Fruit fly (Drosophila melanogaster) whole organism, embryonic: ENCODE data around the gene mRpS35.

Source experiments
- Asciz ChIP-seq: fragments of 200-800 bp; sonication (Bioruptor generic); optimal IDR thresholded peaks from 2 replicates; lab custom pipeline; 2017; ENCODE audit warnings: missing biosample characterization, mild to moderate bottlenecking, missing genetic modification characterization, missing genetic modification reagents
- Atf3 ChIP-seq: fragments of 200-800 bp; sonication (Bioruptor generic); optimal IDR thresholded peaks from 3 replicates; lab custom pipeline; 2016; ENCODE audit warnings: missing biosample characterization, missing genetic modification characterization
- CG10979 ChIP-seq: fragments of 200-800 bp; sonication (Bioruptor generic); optimal IDR thresholded peaks from 2 replicates; lab custom pipeline; 2018; ENCODE audit warnings: missing biosample characterization, mild to moderate bottlenecking, missing genetic modification characterization, moderate library complexity
- CG11696 ChIP-seq: fragments of 200-800 bp; sonication (Bioruptor generic); IDR thresholded peaks from 2 replicates; pipeline ENCODE4 v1.3.6; 2022; ENCODE audit warnings: missing biosample characterization, missing genetic modification characterization
- CG12219 ChIP-seq: fragments of 200-800 bp; sonication (Bioruptor generic); optimal IDR thresholded peaks from 3 replicates; lab custom pipeline; 2018; ENCODE audit warnings: missing biosample characterization, mild to moderate bottlenecking, missing genetic modification characterization
- CG13296 ChIP-seq: fragments of 200-800 bp; sonication (Bioruptor generic); optimal IDR thresholded peaks from 3 replicates; lab custom pipeline; 2018; ENCODE audit warnings: missing biosample characterization, mild to moderate bottlenecking, missing genetic modification characterization
- CG14965 ChIP-seq: fragments of 200-800 bp; sonication (Bioruptor generic); optimal IDR thresholded peaks from 2 replicates; lab custom pipeline; 2016; ENCODE audit warnings: missing biosample characterization, missing genetic modification characterization, borderline replicate concordance
- CG15269 ChIP-seq: fragments of 200-800 bp; sonication (Bioruptor generic); optimal IDR thresholded peaks from 2 replicates; lab custom pipeline; 2018; ENCODE audit warnings: missing biosample characterization, mild to moderate bottlenecking, missing genetic modification characterization, moderate library complexity
- CG17385 ChIP-seq: fragments of 200-800 bp; sonication (Bioruptor generic); optimal IDR thresholded peaks from 3 replicates; lab custom pipeline; 2018; ENCODE audit warnings: missing biosample characterization, mild to moderate bottlenecking, missing genetic modification characterization
- CG17829 ChIP-seq: fragments of 200-800 bp; optimal IDR thresholded peaks from 2 replicates; lab custom pipeline; 2019; ENCODE audit warnings: missing biosample characterization, mild to moderate bottlenecking, missing genetic modification characterization, moderate library complexity
- CG17912 ChIP-seq: fragments of 200-800 bp; sonication (Bioruptor generic); optimal IDR thresholded peaks from 2 replicates; lab custom pipeline; 2018; ENCODE audit warnings: missing biosample characterization, mild to moderate bottlenecking, missing genetic modification characterization
- CG18764 ChIP-seq: fragments of 200-800 bp; sonication (Bioruptor generic); optimal IDR thresholded peaks from 3 replicates; lab custom pipeline; 2016; ENCODE audit warnings: missing biosample characterization, missing genetic modification characterization
- CG2129 ChIP-seq: fragments of 200-800 bp; sonication (Bioruptor generic); IDR thresholded peaks from 2 replicates; pipeline ENCODE4 v1.3.6; 2022; ENCODE audit warnings: missing biosample characterization, missing genetic modification characterization; ENCODE audit not compliant: partially characterized antibody
- CG2678 ChIP-seq: fragments of 200-800 bp; sonication (Bioruptor generic); optimal IDR thresholded peaks from 3 replicates; lab custom pipeline; 2019; ENCODE audit warnings: missing biosample characterization, mild to moderate bottlenecking, missing genetic modification characterization, moderate library complexity
- CG3281 ChIP-seq: fragments of 200-800 bp; sonication (Bioruptor generic); optimal IDR thresholded peaks from 3 replicates; lab custom pipeline; 2017; ENCODE audit warnings: missing biosample characterization, mild to moderate bottlenecking, missing genetic modification characterization
- CG3995 ChIP-seq: fragments of 200-800 bp; sonication (Bioruptor generic); optimal IDR thresholded peaks from 3 replicates; lab custom pipeline; 2016; ENCODE audit warnings: missing biosample characterization, missing genetic modification characterization
- CG4328 ChIP-seq: fragments of 200-800 bp; sonication (Bioruptor generic); optimal IDR thresholded peaks from 3 replicates; lab custom pipeline; 2017; ENCODE audit warnings: missing biosample characterization, missing genetic modification reagents, missing genetic modification characterization
- CG4424 ChIP-seq: fragments of 200-800 bp; sonication (Bioruptor generic); optimal IDR thresholded peaks from 3 replicates; lab custom pipeline; 2016; ENCODE audit warnings: missing biosample characterization, missing genetic modification characterization
- CG4707 ChIP-seq: fragments of 200-800 bp; sonication (Bioruptor generic); optimal IDR thresholded peaks from 2 replicates; lab custom pipeline; 2018; ENCODE audit warnings: missing biosample characterization, mild to moderate bottlenecking, missing genetic modification characterization, moderate library complexity
- CG4820 ChIP-seq: fragments of 200-800 bp; sonication (Bioruptor generic); optimal IDR thresholded peaks from 3 replicates; lab custom pipeline; 2016; ENCODE audit warnings: missing biosample characterization, missing genetic modification characterization
- CG5180 ChIP-seq: fragments of 200-800 bp; sonication (Bioruptor generic); optimal IDR thresholded peaks from 3 replicates; lab custom pipeline; 2017; ENCODE audit warnings: missing biosample characterization, missing genetic modification characterization, mild to moderate bottlenecking, moderate library complexity, missing genetic modification reagents
- CG6854 ChIP-seq: fragments of 200-800 bp; sonication (Bioruptor generic); optimal IDR thresholded peaks from 3 replicates; lab custom pipeline; 2017; ENCODE audit warnings: missing biosample characterization, mild to moderate bottlenecking, missing genetic modification characterization
- CTCF ChIP-seq: fragments of 200-800 bp; sonication (Bioruptor generic); optimal IDR thresholded peaks from 2 replicates; lab custom pipeline; 2017; ENCODE audit warnings: missing biosample characterization, mild to moderate bottlenecking, missing genetic modification characterization, moderate library complexity
- CkIIα-i1 ChIP-seq: fragments of 200-800 bp; sonication (Bioruptor generic); IDR thresholded peaks from 2 replicates; pipeline ENCODE4 v1.3.6; 2022; ENCODE audit warnings: missing biosample characterization, missing genetic modification characterization
- CoRest ChIP-seq: fragments of 200-800 bp; sonication (Bioruptor generic); optimal IDR thresholded peaks from 3 replicates; lab custom pipeline; 2018; ENCODE audit warnings: missing biosample characterization, mild to moderate bottlenecking, missing genetic modification characterization, moderate library complexity
- D ChIP-seq, 2 experiments: fragments of 200-800 bp in 1 of 2; fragments of >200 bp in 1 of 2; sonication (Bioruptor generic) in 1 of 2; optimal IDR thresholded peaks; 2 replicates in 1 of 2; 3 replicates in 1 of 2; lab custom pipeline; 2017; ENCODE audit warnings: mild to moderate bottlenecking in 1 of 2, missing biosample characterization in 1 of 2, missing genetic modification characterization in 1 of 2, missing genetic modification reagents in 1 of 2
- D19A ChIP-seq: fragments of 200-800 bp; optimal IDR thresholded peaks from 3 replicates; lab custom pipeline; 2019; ENCODE audit warnings: missing biosample characterization, mild to moderate bottlenecking, missing genetic modification characterization, moderate library complexity
- E2f1 ChIP-seq: fragments of 200-800 bp; sonication (Bioruptor generic); IDR thresholded peaks from 2 replicates; pipeline ENCODE4 v1.3.6; 2022; ENCODE audit warnings: missing biosample characterization, missing genetic modification characterization
- Eip74EF ChIP-seq, 2 experiments: fragments of 200-800 bp in 1 of 2; fragments of >200 bp in 1 of 2; sonication (Bioruptor generic) in 1 of 2; optimal IDR thresholded peaks; 2 replicates each; lab custom pipeline; 2017 to 2019; ENCODE audit warnings: missing biosample characterization in 2 of 2, missing genetic modification characterization in 2 of 2, mild to moderate bottlenecking in 1 of 2, moderate library complexity in 1 of 2
- Fer1 ChIP-seq: fragments of 200-800 bp; sonication (Bioruptor generic); optimal IDR thresholded peaks from 2 replicates; lab custom pipeline; 2017; ENCODE audit warnings: missing biosample characterization, mild to moderate bottlenecking, missing genetic modification characterization
- HLH3B ChIP-seq: fragments of 200-800 bp; sonication (Bioruptor generic); IDR thresholded peaks from 2 replicates; pipeline ENCODE4 v1.3.6; 2022; ENCODE audit warnings: missing biosample characterization, missing genetic modification characterization
- Hr51 ChIP-seq, 2 experiments: fragments of 200-800 bp; sonication (Bioruptor generic); optimal IDR thresholded peaks; 2 replicates in 1 of 2; 3 replicates in 1 of 2; lab custom pipeline; 2016 to 2018; ENCODE audit warnings: missing biosample characterization in 2 of 2, missing genetic modification characterization in 2 of 2, mild to moderate bottlenecking in 1 of 2, moderate library complexity in 1 of 2
- Oli ChIP-seq: fragments of 200-800 bp; sonication (Bioruptor generic); optimal IDR thresholded peaks from 2 replicates; lab custom pipeline; 2018; ENCODE audit warnings: missing biosample characterization, mild to moderate bottlenecking, missing genetic modification characterization, moderate library complexity
- Vsx1 ChIP-seq: fragments of 200-800 bp; sonication (Bioruptor generic); optimal IDR thresholded peaks from 2 replicates; lab custom pipeline; 2017; ENCODE audit warnings: missing biosample characterization, mild to moderate bottlenecking, missing genetic modification characterization, missing genetic modification reagents
- YL-1 ChIP-seq: fragments of 200-800 bp; sonication (Bioruptor generic); optimal IDR thresholded peaks from 3 replicates; lab custom pipeline; 2017; ENCODE audit warnings: missing biosample characterization, mild to moderate bottlenecking, missing genetic modification characterization
- aop ChIP-seq: fragments of 200-800 bp; sonication (Bioruptor generic); IDR thresholded peaks from 2 replicates; pipeline ENCODE4 v1.3.6; 2022; ENCODE audit warnings: missing biosample characterization, missing genetic modification characterization
- az2 ChIP-seq: fragments of 200-800 bp; sonication (Bioruptor generic); optimal IDR thresholded peaks from 3 replicates; lab custom pipeline; 2016; ENCODE audit warnings: missing biosample characterization, missing genetic modification characterization
- chm ChIP-seq: fragments of 200-800 bp; sonication (Bioruptor generic); IDR thresholded peaks from 2 replicates; pipeline ENCODE4 v1.3.6; 2022; ENCODE audit warnings: missing biosample characterization, missing genetic modification characterization
- disco-r ChIP-seq: fragments of 200-800 bp; sonication (Bioruptor generic); optimal IDR thresholded peaks from 2 replicates; lab custom pipeline; 2016; ENCODE audit warnings: missing biosample characterization, missing genetic modification characterization
- fd96Cb ChIP-seq: fragments of 200-800 bp; sonication (Bioruptor generic); optimal IDR thresholded peaks from 2 replicates; lab custom pipeline; 2018; ENCODE audit warnings: missing biosample characterization, mild to moderate bottlenecking, missing genetic modification characterization, moderate library complexity
- lab ChIP-seq: fragments of 200-800 bp; sonication (Bioruptor generic); optimal IDR thresholded peaks from 3 replicates; lab custom pipeline; 2017; ENCODE audit warnings: missing biosample characterization, missing genetic modification characterization, mild to moderate bottlenecking, moderate library complexity, missing genetic modification reagents
- pan ChIP-seq, 4 experiments: fragments of >200 bp in 3 of 4; fragments of 200-800 bp in 1 of 4; sonication (Bioruptor generic) in 1 of 4; optimal IDR thresholded peaks in 3 of 4; IDR thresholded peaks in 1 of 4; 2 replicates each; pipeline versions ENCODE4 v1.3.6 to Lab custom; 2017 to 2022; ENCODE audit warnings: missing biosample characterization in 2 of 4, missing genetic modification characterization in 2 of 4, mixed read lengths in 1 of 4
- pum ChIP-seq: fragments of 200-800 bp; sonication (Bioruptor generic); optimal IDR thresholded peaks from 2 replicates; lab custom pipeline; 2016; ENCODE audit warnings: missing biosample characterization, missing genetic modification characterization
- row ChIP-seq: fragments of 200-800 bp; sonication (Bioruptor generic); IDR thresholded peaks from 3 replicates; pipeline ENCODE4 v1.3.6; 2022; ENCODE audit warnings: missing biosample characterization, missing genetic modification characterization
- run ChIP-seq: fragments of 200-800 bp; sonication (Bioruptor generic); optimal IDR thresholded peaks from 3 replicates; lab custom pipeline; 2018; ENCODE audit warnings: missing biosample characterization, mild to moderate bottlenecking, missing genetic modification characterization
- sd ChIP-seq: fragments of 200-800 bp; sonication (Bioruptor generic); optimal IDR thresholded peaks from 3 replicates; lab custom pipeline; 2018; ENCODE audit warnings: missing biosample characterization, mild to moderate bottlenecking, missing genetic modification characterization, moderate library complexity
- sens ChIP-seq: fragments of 200-800 bp; sonication (Bioruptor generic); peaks from one replicate; lab custom pipeline; 2016; ENCODE audit warnings: missing biosample characterization, missing genetic modification characterization
- sens-2 ChIP-seq: fragments of 200-800 bp; sonication (Bioruptor generic); IDR thresholded peaks from 2 replicates; pipeline ENCODE4 v1.3.6; 2022; ENCODE audit warnings: missing biosample characterization, missing genetic modification characterization

mRpS35 gene

dm6 chr3L:2799110-2799618 is 18.5 kb downstream of the mRpS35 start (continued):
- peak; percentile 81 for TF ChIP-seq CG13296 (GFP tag; lab: Kevin White, UChicago)
- peak; percentile 40 for TF ChIP-seq CG15269
- no peak for TF ChIP-seq CG14965 (GFP tag; lab: Kevin White, UChicago)
- peak; percentile 27 for TF ChIP-seq CG5180 (GFP tag; lab: Kevin White, UChicago)
- peak; percentile 62 for TF ChIP-seq Asciz (GFP tag; lab: Kevin White, UChicago)
- no peak for TF ChIP-seq aop (GFP tag; lab: Robert Waterston, UW)
- TF ChIP-seq fd96Cb (tag; lab: Kevin White, UChicago) = peak; percentile 53
- TF ChIP-seq CG17829 (tag; lab: Kevin White, UChicago) = peak; percentile 28
- peak; percentile 23; the same call in 1 of the 2 replicates for TF ChIP-seq HLH3B (GFP tag; lab: Robert Waterston, UW)
- peak; percentile 86 for TF ChIP-seq CG17912 (GFP tag; lab: Kevin White, UChicago)
- peak; percentile 97 for TF ChIP-seq D19A (tag; lab: Kevin White, UChicago)
- TF ChIP-seq Vsx1 = peak; percentile 64
- TF ChIP-seq pum (GFP tag; lab: Kevin White, UChicago) = no peak
- peak; percentile 72 for TF ChIP-seq sens (GFP tag; lab: Kevin White, UChicago)
- peak; percentile 75 for TF ChIP-seq lab (GFP tag; lab: Kevin White, UChicago)
- no peak for TF ChIP-seq az2 (GFP tag; lab: Kevin White, UChicago)
- peak; percentile 61 for TF ChIP-seq CoRest (tag; lab: Kevin White, UChicago)
- TF ChIP-seq chm (GFP tag; lab: Robert Waterston, UW) = peak; percentile 55; the same call in 1 of the 2 replicates
- TF ChIP-seq CG18764 (GFP tag; lab: Kevin White, UChicago) = no peak
- peak; percentile 53 for TF ChIP-seq CG4820 (GFP tag; lab: Kevin White, UChicago)
- TF ChIP-seq CG2678 = peak; percentile 80
- TF ChIP-seq CG11696 = peak; percentile 33; the same call in 1 of the 2 replicates
- TF ChIP-seq CG6854 (GFP tag; lab: Kevin White, UChicago) = peak; percentile 41
- TF ChIP-seq CG4707 = peak; percentile 71
- TF ChIP-seq Eip74EF (GFP tag; optimal IDR thresholded peaks at IDR 0.05; lab: Kevin White, UChicago) = peak in 1 of 2 experiments; percentile 33
- TF ChIP-seq CG10979 (tag; lab: Kevin White, UChicago) = peak; percentile 49
- TF ChIP-seq row (GFP tag; lab: Robert Waterston, UW) = peak; percentile 59
- TF ChIP-seq Fer1 = peak; percentile 62
- peak in 1 of 2 experiments; percentile 57 for TF ChIP-seq Hr51 (GFP tag; optimal IDR thresholded peaks at IDR 0.05; lab: Kevin White, UChicago)
- no peak for TF ChIP-seq pan (optimal IDR thresholded peaks at IDR 0.05; lab: Kevin White, UChicago)
- TF ChIP-seq pan (GFP tag; optimal IDR thresholded peaks at IDR 0.05 in 1 of 2, IDR thresholded peaks at IDR 0.05 in 1 of 2) = peak in 1 of 2 experiments; percentile 11
- TF ChIP-seq CG4424 (GFP tag; lab: Kevin White, UChicago) = peak; percentile 45
- no peak for TF ChIP-seq Atf3 (GFP tag; lab: Kevin White, UChicago)
- TF ChIP-seq CG17385 (GFP tag; lab: Kevin White, UChicago) = peak; percentile 39
- 0 out of 2 replicates have a peak, but pooled peaks have one; percentile 50 for TF ChIP-seq sens-2
- TF ChIP-seq sd (tag; lab: Kevin White, UChicago) = peak; percentile 68
- peak; percentile 22 for TF ChIP-seq YL-1 (GFP tag; lab: Kevin White, UChicago)
- TF ChIP-seq CG2129 = no peak
- peak; percentile 31 for TF ChIP-seq CG12219 (GFP tag; lab: Kevin White, UChicago)
- TF ChIP-seq run = no peak
- peak; percentile 71 for TF ChIP-seq CG3281 (GFP tag; lab: Kevin White, UChicago)
- TF ChIP-seq E2f1 (GFP tag; lab: Robert Waterston, UW) = no peak
- TF ChIP-seq CG4328 (GFP tag; lab: Kevin White, UChicago) = peak; percentile 29
- TF ChIP-seq Oli (tag; lab: Kevin White, UChicago) = peak; percentile 36
- no peak for TF ChIP-seq disco-r (GFP tag; lab: Kevin White, UChicago)
- TF ChIP-seq CTCF = peak; percentile 32
- TF ChIP-seq D (optimal IDR thresholded peaks at IDR 0.05; lab: Kevin White, UChicago) = no peak
- no peak for TF ChIP-seq D (GFP tag; optimal IDR thresholded peaks at IDR 0.05; lab: Kevin White, UChicago)
- TF ChIP-seq CkIIα-i1 (GFP tag; lab: Robert Waterston, UW) = no peak
- TF ChIP-seq CG3995 (GFP tag; lab: Kevin White, UChicago) = no peak
